Worm (Caenorhabditis elegans): ENCODE measurements around the gene gur-5.

DNA sequence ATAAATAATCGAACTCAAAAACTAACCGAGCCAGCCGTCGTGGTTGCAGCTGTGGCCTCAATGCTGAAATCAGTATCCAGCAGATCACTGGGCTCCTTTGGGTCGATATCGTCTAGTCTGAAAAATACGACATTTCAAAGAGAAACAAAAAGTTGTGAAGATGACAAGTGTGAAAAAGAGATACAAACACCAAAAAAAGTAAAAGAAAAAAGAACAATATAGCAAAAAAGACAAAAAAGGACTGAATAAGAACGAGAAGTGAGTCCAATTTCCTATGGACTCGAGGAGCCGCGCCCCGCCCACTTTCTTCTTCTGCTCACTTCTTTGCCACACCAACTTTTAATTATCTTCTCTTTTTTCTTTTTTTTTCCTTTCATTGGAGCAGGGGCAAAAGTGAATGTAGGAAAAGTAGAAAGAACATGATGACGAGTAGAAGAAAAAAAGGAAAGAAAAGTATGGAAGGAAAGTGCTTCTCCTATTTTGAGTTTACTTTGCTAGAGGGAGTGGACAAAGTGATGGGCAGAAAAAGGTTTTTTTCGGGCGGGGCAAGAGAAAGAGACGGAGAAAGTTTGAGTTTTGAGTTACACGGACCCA is 13.3 kb upstream of the gur-5 start, which contains the start of gene drn-1:
- TF ChIP-seq nhr-11 (tag; optimal IDR thresholded peaks at IDR 0.05) (no peak), snpc-4 (tag; optimal IDR thresholded peaks at IDR 0.05) (no peak), aly-2 (tag; optimal IDR thresholded peaks at IDR 0.05) (no peak), lin-13 (GFP tag; optimal IDR thresholded peaks at IDR 0.05) (no peak), nhr-12 (tag; optimal IDR thresholded peaks at IDR 0.05) (no peak), unc-39 (tag; optimal IDR thresholded peaks at IDR 0.05) (no peak), fos-1 (tag; optimal IDR thresholded peaks at IDR 0.05) (no peak), nhr-6 (tag; optimal IDR thresholded peaks at IDR 0.05) (no peak), elt-3 (tag; optimal IDR thresholded peaks at IDR 0.05) (no peak), zag-1 (tag; optimal IDR thresholded peaks at IDR 0.05) (peak; percentile 16), mbf-1 (tag; optimal IDR thresholded peaks at IDR 0.05) (no peak), ama-1 (optimal IDR thresholded peaks at IDR 0.05) (no peak), ztf-11 (tag; optimal IDR thresholded peaks at IDR 0.05) (no peak)
